Fruit fly (Drosophila melanogaster) Kc167 (cell line): ENCODE measurements around the gene Cks30A.

ENCODE experiments used
- Myc ChIP-seq: fragments of >200 bp; optimal IDR thresholded peaks from 2 replicates; lab custom pipeline; 2017; ENCODE audit warnings: missing external identifiers
- Sin3A ChIP-seq: fragments of >200 bp; optimal IDR thresholded peaks from 2 replicates; lab custom pipeline; 2018; ENCODE audit warnings: missing external identifiers
- h ChIP-seq: fragments of >200 bp; optimal IDR thresholded peaks from 3 replicates; lab custom pipeline; 2018; ENCODE audit warnings: missing external identifiers
- insv ChIP-seq: fragments of >200 bp; optimal IDR thresholded peaks from 3 replicates; lab custom pipeline; 2018; ENCODE audit warnings: missing external identifiers
- psq ChIP-seq: fragments of >200 bp; optimal IDR thresholded peaks from 2 replicates; lab custom pipeline; 2017; ENCODE audit warnings: missing external identifiers
- ttk ChIP-seq: sonication (Bioruptor generic); optimal IDR thresholded peaks from 2 replicates; lab custom pipeline; 2017; ENCODE audit warnings: missing external identifiers

The Cks30A gene

DNA sequence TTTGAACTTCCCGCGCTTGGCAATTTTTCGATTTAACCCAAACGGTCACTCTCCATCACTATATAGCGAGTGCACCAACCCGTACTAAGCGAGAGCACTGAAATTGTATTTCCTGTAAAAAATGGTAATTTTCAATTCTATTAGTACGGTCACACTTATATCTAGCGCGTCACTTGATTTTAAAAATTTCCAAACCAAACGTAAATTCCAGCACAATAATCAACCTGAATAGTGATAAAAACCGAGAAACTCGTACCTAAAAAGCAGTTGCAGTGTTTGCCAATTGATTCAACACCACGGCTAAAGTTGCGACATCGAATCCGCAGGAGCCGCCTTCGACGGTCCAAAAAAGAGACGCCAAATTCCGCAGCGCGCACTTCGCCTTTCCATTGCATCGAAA lies at the start of gene Cks30A:
Gene Cks30A (plus strand): TSS at position 136 of the 400 bp plus-strand sequence.
- no peak for TF ChIP-seq h (lab: Kevin White, UChicago)
- no peak for TF ChIP-seq psq
- no peak for TF ChIP-seq ttk
- TF ChIP-seq Myc (lab: Kevin White, UChicago): no peak
- no peak for TF ChIP-seq Sin3A (lab: Kevin White, UChicago)
- TF ChIP-seq insv (lab: Kevin White, UChicago): no peak

DNA sequence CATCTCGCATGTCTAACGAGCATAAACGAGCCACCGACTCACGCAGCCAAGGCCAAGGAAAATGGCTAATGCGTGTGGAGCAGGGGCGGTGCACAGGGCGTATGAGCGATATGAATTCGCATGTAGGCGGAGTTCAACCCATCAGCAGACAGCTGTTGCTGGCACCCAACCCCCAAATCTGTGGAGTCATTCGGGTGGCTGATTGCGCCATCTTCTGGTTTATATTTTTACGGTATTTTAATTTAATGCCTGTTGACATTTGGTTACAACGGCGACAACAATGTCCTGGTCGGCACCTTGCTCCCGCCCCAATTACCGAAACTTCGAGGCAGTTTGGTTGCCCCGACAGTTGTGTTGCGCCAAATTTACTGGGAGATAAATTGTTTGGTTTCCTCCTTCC lies 9.5 kb upstream of the Cks30A start:
- TF ChIP-seq h (lab: Kevin White, UChicago) (no peak), psq (no peak), Myc (lab: Kevin White, UChicago) (no peak), ttk (no peak), insv (lab: Kevin White, UChicago) (no peak), Sin3A (lab: Kevin White, UChicago) (no peak)

dm6 chr2L:9327444-9327843 lies 3.1 kb upstream of the Cks30A start, which contains the start of gene CG17005:
Gene CG17005 (plus strand): TSS chr2L:9327744.
- TF ChIP-seq Sin3A (lab: Kevin White, UChicago) (no peak), Myc (lab: Kevin White, UChicago) (no peak)

- no peak for TF ChIP-seq Sin3A (lab: Kevin White, UChicago)
- TF ChIP-seq insv (lab: Kevin White, UChicago): no peak
- TF ChIP-seq ttk: no peak
- TF ChIP-seq Myc (lab: Kevin White, UChicago): no peak
- TF ChIP-seq h (lab: Kevin White, UChicago): no peak
- TF ChIP-seq psq: no peak
These were observed 2.8 kb downstream of the Cks30A start, which contains the start of gene Eaat1 for dm6 chr2L:9333300-9333876. Gene Eaat1 (plus strand): TSS chr2L:9333567.

DNA sequence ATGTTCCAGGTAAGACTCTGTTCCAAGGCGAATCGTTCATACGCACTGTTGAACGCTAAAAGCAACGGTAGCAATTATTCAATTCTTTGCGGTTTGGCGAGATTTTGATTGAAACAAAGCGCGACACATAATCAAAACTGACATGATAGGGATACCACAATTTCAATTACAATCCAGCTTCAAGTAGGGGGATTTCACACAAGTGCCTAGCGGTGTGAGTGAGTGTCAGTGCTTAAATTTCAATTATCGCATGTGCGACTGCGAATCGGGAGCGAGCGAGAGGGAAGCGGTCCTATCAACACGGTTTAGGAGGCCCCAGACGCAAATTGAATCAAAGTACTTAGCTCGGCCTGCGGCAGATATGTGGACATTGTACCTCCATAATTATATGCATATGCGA lies 8.3 kb downstream of the Cks30A start:
- no peak for TF ChIP-seq insv (lab: Kevin White, UChicago)

dm6 chr2L:9341960-9342359 lies 11.4 kb downstream of the Cks30A start:
- TF ChIP-seq insv (lab: Kevin White, UChicago): no peak
- TF ChIP-seq Sin3A (lab: Kevin White, UChicago): no peak
- no peak for TF ChIP-seq ttk
- no peak for TF ChIP-seq h (lab: Kevin White, UChicago)
- no peak for TF ChIP-seq Myc (lab: Kevin White, UChicago)
- TF ChIP-seq psq: no peak

DNA sequence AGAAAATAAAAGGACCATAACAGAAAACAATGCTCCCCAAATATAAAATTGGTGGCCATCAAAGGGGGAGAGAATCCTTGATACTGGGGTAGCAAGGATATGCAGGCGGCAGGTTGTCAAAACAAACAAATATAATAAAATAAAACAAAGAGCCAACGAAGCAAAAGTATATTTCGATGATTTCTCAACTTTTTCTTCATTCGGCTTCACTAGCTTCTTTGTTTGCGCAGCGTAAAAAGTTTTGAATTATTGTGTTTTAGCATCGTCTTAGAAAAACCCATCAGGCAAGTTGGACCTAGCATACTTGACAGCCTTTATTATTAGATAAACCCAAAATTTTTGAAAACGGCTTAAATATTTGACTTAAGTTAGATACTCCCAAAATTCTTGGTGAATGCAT lies 12.0 kb downstream of the Cks30A start, which contains the start of gene CG3748:
Gene CG3748 (plus strand): TSS at position 301 of the 400 bp plus-strand sequence.
- TF ChIP-seq insv (lab: Kevin White, UChicago): no peak
- TF ChIP-seq ttk: no peak

dm6 chr2L:9349246-9349645 lies 18.7 kb downstream of the Cks30A start, which contains the start of gene CG43350:
Gene CG43350 (plus strand): TSS chr2L:9349546.
- TF ChIP-seq psq: no peak
- no peak for TF ChIP-seq Sin3A (lab: Kevin White, UChicago)
- TF ChIP-seq h (lab: Kevin White, UChicago): no peak
- no peak for TF ChIP-seq insv (lab: Kevin White, UChicago)
- no peak for TF ChIP-seq ttk
- no peak for TF ChIP-seq Myc (lab: Kevin White, UChicago)

DNA sequence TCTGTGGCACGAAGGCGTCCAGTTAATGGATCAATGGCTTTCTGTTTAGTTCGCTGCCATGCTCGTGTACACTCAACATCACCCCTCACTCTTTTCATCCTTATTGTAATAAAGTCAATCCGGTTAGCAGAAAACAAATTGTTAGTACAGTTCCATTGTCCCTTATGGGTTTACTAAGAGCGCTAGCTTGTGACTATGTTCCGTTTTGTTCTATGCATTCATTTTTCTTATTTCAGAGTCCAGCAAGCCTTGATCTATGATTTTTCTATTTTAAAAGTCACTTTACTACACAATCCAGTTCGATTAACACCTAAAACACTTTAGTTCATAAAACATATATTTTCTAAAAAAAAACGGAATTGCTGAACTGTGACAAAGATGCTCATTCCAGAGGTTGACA lies 19.6 kb downstream of the Cks30A start, which contains the start of gene CG13110:
Gene CG13110 (plus strand): TSS at position 301 of the 400 bp plus-strand sequence.
- TF ChIP-seq Myc (lab: Kevin White, UChicago) (no peak), ttk (no peak), insv (lab: Kevin White, UChicago) (no peak), h (lab: Kevin White, UChicago) (no peak), Sin3A (lab: Kevin White, UChicago) (no peak), psq (no peak)

DNA sequence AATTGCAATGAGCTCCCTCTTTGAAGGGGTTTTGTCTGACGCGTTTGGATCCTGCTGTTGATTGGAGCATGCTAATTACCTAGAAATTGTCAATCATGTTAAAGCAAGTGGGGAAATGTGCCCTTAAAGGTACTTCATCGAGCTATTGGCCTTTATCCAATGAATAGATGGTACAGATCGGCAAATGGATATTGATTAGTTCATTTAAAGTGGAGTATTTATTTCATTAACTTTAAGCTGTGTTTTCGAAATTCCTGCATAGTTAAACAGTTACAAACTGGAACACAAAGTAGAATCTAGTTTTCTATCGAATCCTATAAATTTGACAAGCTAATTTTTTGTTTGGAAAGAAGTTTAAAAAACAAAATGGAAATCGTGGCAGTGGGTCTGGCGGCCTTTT lies 36.8 kb downstream of the Cks30A start, which contains the start of gene CG34181:
Gene CG34181 (plus strand): TSS at position 301 of the 400 bp plus-strand sequence.
- TF ChIP-seq h (lab: Kevin White, UChicago): no peak

- no peak for TF ChIP-seq insv (lab: Kevin White, UChicago)
- no peak for TF ChIP-seq psq
- TF ChIP-seq ttk: no peak
- TF ChIP-seq Sin3A (lab: Kevin White, UChicago): no peak
- no peak for TF ChIP-seq h (lab: Kevin White, UChicago)
- TF ChIP-seq Myc (lab: Kevin White, UChicago): no peak
These were observed 39.2 kb downstream of the Cks30A start for dm6 chr2L:9369724-9370123.

DNA sequence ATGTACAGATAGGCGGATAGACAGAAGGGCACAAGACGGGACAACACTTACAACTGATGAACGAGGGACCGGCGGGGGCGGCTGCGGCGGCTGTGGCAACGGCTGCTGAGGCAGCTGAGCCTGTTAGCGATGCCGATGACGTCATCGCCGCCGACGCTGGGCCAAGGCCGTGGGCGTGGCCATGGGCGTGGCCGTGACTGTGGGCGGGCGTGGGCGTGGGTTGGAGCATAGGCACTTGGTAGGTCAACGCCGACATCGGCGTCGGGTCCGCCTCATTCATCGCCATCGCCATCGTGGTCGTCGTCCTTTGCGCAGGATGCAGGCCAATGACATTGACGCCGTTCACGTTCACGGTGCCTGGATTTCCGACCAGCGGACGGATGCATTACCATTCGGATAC lies 47.2 kb downstream of the Cks30A start:
- no peak for TF ChIP-seq h (lab: Kevin White, UChicago)
- TF ChIP-seq ttk: no peak
- TF ChIP-seq psq: no peak
- no peak for TF ChIP-seq Myc (lab: Kevin White, UChicago)
- no peak for TF ChIP-seq Sin3A (lab: Kevin White, UChicago)
- no peak for TF ChIP-seq insv (lab: Kevin White, UChicago)
